Fruit fly (Drosophila melanogaster): ENCODE results near the gene Eaf6.

Gene Eaf6

dm6 chr3L:5583295-5583707 is 24.8 kb downstream of the Eaf6 start (continued):
- TF ChIP-seq CG11695 (GFP tag; IDR thresholded peaks at IDR 0.05): peak; percentile 55; the same call in 1 of the 3 replicates
- no peak for TF ChIP-seq CG15269 (tag; optimal IDR thresholded peaks at IDR 0.05)
- TF ChIP-seq Atf6 (GFP tag; IDR thresholded peaks at IDR 0.05): peak; percentile 80
- no peak for TF ChIP-seq h (optimal IDR thresholded peaks at IDR 0.05)
- TF ChIP-seq CG18476 (GFP tag; optimal IDR thresholded peaks at IDR 0.05): peak; percentile 79
- peak; percentile 86 for TF ChIP-seq aop (GFP tag; IDR thresholded peaks at IDR 0.05)
- TF ChIP-seq ara (GFP tag; IDR thresholded peaks at IDR 0.05): peak; percentile 77
- TF ChIP-seq CTCF (GFP tag; optimal IDR thresholded peaks at IDR 0.05): peak; percentile 44
- peak; percentile 91 for TF ChIP-seq CG13775 (GFP tag; optimal IDR thresholded peaks at IDR 0.05)
- peak; percentile 51 for TF ChIP-seq tap (tag; optimal IDR thresholded peaks at IDR 0.05)
- TF ChIP-seq CG33213 (GFP tag; optimal IDR thresholded peaks at IDR 0.05): peak; percentile 63
- TF ChIP-seq pros (GFP tag; optimal IDR thresholded peaks at IDR 0.05): no peak

DNA sequence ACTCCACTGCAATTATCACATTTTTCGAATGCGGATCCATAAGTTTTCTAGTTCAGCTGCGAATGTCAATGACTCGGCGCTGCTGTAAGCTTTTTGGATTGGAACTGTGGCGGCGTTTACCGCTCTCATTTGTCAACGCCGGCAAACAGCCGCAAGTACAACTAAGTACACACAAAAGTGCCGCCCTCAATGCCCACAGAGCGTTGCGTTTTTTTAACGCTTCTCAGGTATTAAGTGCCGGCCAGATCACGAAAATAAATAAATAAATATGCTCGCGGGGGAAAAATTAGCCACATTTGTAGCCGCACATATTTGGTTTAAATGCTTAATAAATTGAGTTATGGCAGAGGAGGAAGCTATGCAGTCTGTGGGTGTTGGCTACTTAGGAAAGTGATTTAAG is 26.6 kb downstream of the Eaf6 start:
- TF ChIP-seq zf30C (GFP tag; optimal IDR thresholded peaks at IDR 0.05): no peak
- peak; percentile 74 for TF ChIP-seq Med (GFP tag)
- TF ChIP-seq otp (GFP tag; IDR thresholded peaks at IDR 0.05): 0 out of 3 replicates have a peak, but pooled peaks have one; percentile 55
- no peak for TF ChIP-seq CG4424 (GFP tag; optimal IDR thresholded peaks at IDR 0.05)
- 0 out of 2 replicates have a peak, but pooled peaks have one; percentile 25 for TF ChIP-seq CG17328 (GFP tag; IDR thresholded peaks at IDR 0.05)
- 0 out of 2 replicates have a peak, but pooled peaks have one; percentile 23 for TF ChIP-seq CG11247 (GFP tag; IDR thresholded peaks at IDR 0.05)
- peak; percentile 7 for TF ChIP-seq sqz (GFP tag; optimal IDR thresholded peaks at IDR 0.05)
- TF ChIP-seq sens (GFP tag): peak; percentile 33
- TF ChIP-seq CG14441 (GFP tag; IDR thresholded peaks at IDR 0.05): 0 out of 2 replicates have a peak, but pooled peaks have one; percentile 9
- TF ChIP-seq CG16863 (GFP tag; optimal IDR thresholded peaks at IDR 0.05): no peak
- TF ChIP-seq lab (GFP tag; optimal IDR thresholded peaks at IDR 0.05): no peak
- no peak for TF ChIP-seq ara (GFP tag; IDR thresholded peaks at IDR 0.05)
- TF ChIP-seq prd (optimal IDR thresholded peaks at IDR 0.05): no peak
- TF ChIP-seq prd (GFP tag; IDR thresholded peaks at IDR 0.05): 0 out of 3 replicates have a peak, but pooled peaks have one; percentile 9

dm6 chr3L:5580490-5581116 is 27.5 kb downstream of the Eaf6 start:
- no peak for TF ChIP-seq Mrtf (GFP tag; IDR thresholded peaks at IDR 0.05)
- TF ChIP-seq sisA (GFP tag; IDR thresholded peaks at IDR 0.05): no peak
- TF ChIP-seq CG7987 (GFP tag; optimal IDR thresholded peaks at IDR 0.05): peak; percentile 2
- no peak for TF ChIP-seq Ssrp (tag; optimal IDR thresholded peaks at IDR 0.05)
- peak; percentile 61; the same call in 2 of the 3 replicates for TF ChIP-seq otp (GFP tag; IDR thresholded peaks at IDR 0.05)
- no peak for TF ChIP-seq ranshi (GFP tag; IDR thresholded peaks at IDR 0.05)
- no peak for TF ChIP-seq zfh1 (GFP tag; IDR thresholded peaks at IDR 0.05)
- peak; percentile 51 for TF ChIP-seq cwo (GFP tag; optimal IDR thresholded peaks at IDR 0.05)
- no peak for TF ChIP-seq Atf3 (GFP tag; optimal IDR thresholded peaks at IDR 0.05)
- no peak for TF ChIP-seq CG32532 (GFP tag; IDR thresholded peaks at IDR 0.05)
- no peak for TF ChIP-seq CG12744 (GFP tag; optimal IDR thresholded peaks at IDR 0.05)
- TF ChIP-seq klu (GFP tag; IDR thresholded peaks at IDR 0.05): no peak
- 0 out of 3 replicates have a peak, but pooled peaks have one; percentile 9 for TF ChIP-seq CG34422 (GFP tag; IDR thresholded peaks at IDR 0.05)
- TF ChIP-seq ci (GFP tag; IDR thresholded peaks at IDR 0.05): 0 out of 3 replicates have a peak, but pooled peaks have one; percentile 23
- TF ChIP-seq CG6175 (GFP tag; IDR thresholded peaks at IDR 0.05): 0 out of 3 replicates have a peak, but pooled peaks have one; percentile 10
- no peak for TF ChIP-seq tx (GFP tag; optimal IDR thresholded peaks at IDR 0.05)
- peak; percentile 62 for TF ChIP-seq grau (tag; optimal IDR thresholded peaks at IDR 0.05)
- TF ChIP-seq HLH3B (GFP tag; IDR thresholded peaks at IDR 0.05): 0 out of 2 replicates have a peak, but pooled peaks have one; percentile 7
- TF ChIP-seq slbo (GFP tag; IDR thresholded peaks at IDR 0.05): 0 out of 2 replicates have a peak, but pooled peaks have one; percentile 12
- TF ChIP-seq kni (GFP tag; optimal IDR thresholded peaks at IDR 0.05): no peak
- no peak for TF ChIP-seq BEAF-32 (GFP tag; optimal IDR thresholded peaks at IDR 0.05)
- no peak for TF ChIP-seq ara (GFP tag; IDR thresholded peaks at IDR 0.05)
- TF ChIP-seq pita (GFP tag; optimal IDR thresholded peaks at IDR 0.05): no peak
- 0 out of 2 replicates have a peak, but pooled peaks have one; percentile 23 for TF ChIP-seq sob (GFP tag; IDR thresholded peaks at IDR 0.05)
- TF ChIP-seq Xbp1 (GFP tag; optimal IDR thresholded peaks at IDR 0.05): no peak
- no peak for TF ChIP-seq wor (GFP tag; IDR thresholded peaks at IDR 0.05)
- no peak for TF ChIP-seq ab (GFP tag; optimal IDR thresholded peaks at IDR 0.05)
